Worm (Caenorhabditis elegans) whole organism, mixed stage, embryonic: ENCODE data around the gene lsy-2.

Source experiments
- ceh-43 ChIP-seq: fragments of 200-800 bp; sonication (Bioruptor generic); optimal IDR thresholded peaks from 2 replicates; lab custom pipeline; 2018; ENCODE audit warnings: mild to moderate bottlenecking, missing genetic modification characterization, moderate library complexity, missing compliant biosample characterization
- elt-3 ChIP-seq: fragments of 150-350 bp; optimal IDR thresholded peaks from 2 replicates; lab custom pipeline; 2014; ENCODE audit warnings: missing biosample characterization, missing genetic modification characterization
- nhr-12 ChIP-seq: fragments of 150-350 bp; optimal IDR thresholded peaks from 2 replicates; lab custom pipeline; 2014; ENCODE audit warnings: missing biosample characterization, missing genetic modification characterization
- nhr-76 ChIP-seq: sonication (generic microtip); optimal IDR thresholded peaks from 2 replicates; lab custom pipeline; 2017; ENCODE audit warnings: missing biosample characterization, missing genetic modification characterization
- unc-62 ChIP-seq: fragments of 150-350 bp; optimal IDR thresholded peaks from 2 replicates; lab custom pipeline; 2014; ENCODE audit warnings: missing biosample characterization, missing genetic modification reagents, missing genetic modification characterization
- ztf-11 ChIP-seq: fragments of 150-350 bp; optimal IDR thresholded peaks from 2 replicates; lab custom pipeline; 2014; ENCODE audit warnings: missing biosample characterization, missing genetic modification characterization

- TF ChIP-seq ceh-43 (GFP tag; lab: Kevin White, UChicago) = no peak
- TF ChIP-seq ztf-11 (tag; lab: Kevin White, UChicago) = no peak
- no peak for TF ChIP-seq nhr-76
- no peak for TF ChIP-seq nhr-12 (tag; lab: Kevin White, UChicago)
- no peak for TF ChIP-seq unc-62
- no peak for TF ChIP-seq elt-3 (tag; lab: Kevin White, UChicago)
These were observed 42.1 kb downstream of the lsy-2 start, which contains the start of gene F53B1.9 for ce11 chrX:2131650-2132049.
